Worm (Caenorhabditis elegans): Measurements from ENCODE around the gene T05A8.7.

DNA sequence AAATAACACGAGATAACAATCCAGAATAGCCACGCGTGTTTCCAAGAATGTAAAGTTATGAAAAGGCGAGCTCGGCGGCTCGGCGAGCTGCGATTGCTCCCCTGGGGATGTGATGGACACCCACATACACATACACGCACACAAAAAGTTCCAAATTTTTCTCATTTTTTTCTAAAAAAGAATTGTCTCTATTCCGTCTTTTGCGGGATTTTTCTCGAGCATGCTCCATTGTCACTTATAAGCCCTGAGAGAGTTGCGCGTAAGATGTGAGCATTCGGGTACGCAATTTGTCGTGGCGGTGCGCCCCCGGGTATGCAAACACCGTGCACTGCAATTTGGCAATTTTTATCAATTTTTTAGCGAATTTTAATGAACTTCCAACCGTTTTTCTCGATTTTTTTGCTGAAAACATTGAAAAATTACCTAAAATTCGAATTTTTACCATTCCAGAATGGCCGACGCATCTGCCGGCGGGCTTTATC lies 44.9 kb upstream of the T05A8.7 start, which contains the start of the genes F08D12.12 and srpa-72:
- TF ChIP-seq pqm-1 (tag; optimal IDR thresholded peaks at IDR 0.05) (no peak), nhr-11 (tag; optimal IDR thresholded peaks at IDR 0.05) (no peak), nhr-28 (tag; optimal IDR thresholded peaks at IDR 0.05) (no peak), hpl-2 (GFP tag; optimal IDR thresholded peaks at IDR 0.05) (no peak), lir-3 (tag; optimal IDR thresholded peaks at IDR 0.05; ENCODE audit: poor library complexity) (no peak), fkh-10 (GFP tag; optimal IDR thresholded peaks at IDR 0.05) (no peak), aha-1 (tag; optimal IDR thresholded peaks at IDR 0.05) (no peak), nhr-12 (tag; optimal IDR thresholded peaks at IDR 0.05) (no peak), fkh-4 (tag; optimal IDR thresholded peaks at IDR 0.05; ENCODE audit: borderline replicate concordance) (no peak), lin-14 (GFP tag; optimal IDR thresholded peaks at IDR 0.05) (peak; percentile 57), unc-62 (GFP tag; optimal IDR thresholded peaks at IDR 0.05) (no peak), lin-13 (GFP tag; optimal IDR thresholded peaks at IDR 0.05) (peak; percentile 27), alr-1 (tag; optimal IDR thresholded peaks at IDR 0.05; ENCODE audit: borderline replicate concordance) (no peak), elt-3 (tag; optimal IDR thresholded peaks at IDR 0.05) (no peak)

All from whole organism, L1 larva.